Worm (Caenorhabditis elegans) whole organism, L1 larva: ENCODE results near the gene mltn-6.

Source experiments
- Y116A8C.19 ChIP-seq: sonication (generic microtip); optimal IDR thresholded peaks from 2 replicates; lab custom pipeline; 2016; ENCODE audit warnings: missing compliant biosample characterization, missing genetic modification characterization, borderline replicate concordance
- aly-2 ChIP-seq: fragments of 150-350 bp; optimal IDR thresholded peaks from 2 replicates; lab custom pipeline; 2014; ENCODE audit warnings: missing biosample characterization, missing genetic modification characterization
- ceh-63 ChIP-seq: fragments of 200-800 bp; sonication (Bioruptor generic); optimal IDR thresholded peaks from 2 replicates; lab custom pipeline; 2018; ENCODE audit warnings: mild to moderate bottlenecking, missing genetic modification characterization, missing compliant biosample characterization
- ceh-8 ChIP-seq: fragments of 200-800 bp; sonication (Bioruptor generic); optimal IDR thresholded peaks from 2 replicates; lab custom pipeline; 2018; ENCODE audit warnings: mild to moderate bottlenecking, missing genetic modification characterization, moderate library complexity, missing compliant biosample characterization
- ceh-90 ChIP-seq: sonication (generic microtip); optimal IDR thresholded peaks from 2 replicates; lab custom pipeline; 2016; ENCODE audit warnings: missing genetic modification characterization, missing compliant biosample characterization
- dpl-1 ChIP-seq, 3 experiments: fragments of 150-350 bp in 2 of 3; sonication (generic microtip) in 1 of 3; optimal IDR thresholded peaks; 2 replicates each; lab custom pipeline; 2014 to 2017; ENCODE audit warnings: missing biosample characterization in 3 of 3, missing genetic modification characterization in 3 of 3, missing genetic modification reagents in 3 of 3
- efl-1 ChIP-seq, 4 experiments: fragments of 150-350 bp; optimal IDR thresholded peaks in 3 of 4; peaks in 1 of 4; 1 replicate in 1 of 4; 2 replicates in 3 of 4; lab custom pipeline; 2014; ENCODE audit warnings: missing biosample characterization in 2 of 4, missing genetic modification characterization in 2 of 4, missing genetic modification reagents in 2 of 4
- egl-27 ChIP-seq, 2 experiments: fragments of 150-350 bp in 1 of 2; sonication (generic microtip); optimal IDR thresholded peaks; 3 replicates each; lab custom pipeline; 2017 to 2018; ENCODE audit warnings: missing biosample characterization in 2 of 2, missing genetic modification characterization in 2 of 2, missing genetic modification reagents in 2 of 2
- elt-3 ChIP-seq, 6 experiments: fragments of 150-350 bp in 1 of 6; sonication (generic microtip); optimal IDR thresholded peaks; 2 replicates each; lab custom pipeline; 2017 to 2018; ENCODE audit warnings: missing biosample characterization in 6 of 6, missing genetic modification characterization in 6 of 6, inconsistent platforms in 1 of 6
- ets-5 ChIP-seq: fragments of 200-800 bp; sonication (Bioruptor generic); IDR thresholded peaks from 2 replicates; pipeline ENCODE4 v1.3.6; 2022; ENCODE audit warnings: missing genetic modification characterization, missing compliant biosample characterization
- hlh-17 ChIP-seq: fragments of 200-800 bp; sonication (Bioruptor generic); optimal IDR thresholded peaks from 2 replicates; lab custom pipeline; 2018; ENCODE audit warnings: missing genetic modification characterization, mild to moderate bottlenecking, missing compliant biosample characterization, moderate library complexity, borderline replicate concordance
- hlh-4 ChIP-seq: sonication (generic microtip); optimal IDR thresholded peaks from 2 replicates; lab custom pipeline; 2016; ENCODE audit warnings: mild to moderate bottlenecking, missing genetic modification characterization, missing compliant biosample characterization
- hpl-2 ChIP-seq: fragments of 150-350 bp; optimal IDR thresholded peaks from 2 replicates; lab custom pipeline; 2014; ENCODE audit warnings: missing biosample characterization, missing genetic modification reagents, missing genetic modification characterization
- lin-13 ChIP-seq: fragments of 150-350 bp; optimal IDR thresholded peaks from 2 replicates; lab custom pipeline; 2014; ENCODE audit warnings: missing biosample characterization, missing genetic modification reagents, missing genetic modification characterization
- lin-14 ChIP-seq: fragments of 200-800 bp; sonication (Bioruptor generic); optimal IDR thresholded peaks from 2 replicates; lab custom pipeline; 2018; ENCODE audit warnings: mild to moderate bottlenecking, missing genetic modification characterization, moderate library complexity, missing compliant biosample characterization
- lin-35 ChIP-seq, 2 experiments: fragments of 150-350 bp; optimal IDR thresholded peaks; 2 replicates each; lab custom pipeline; 2014; ENCODE audit warnings: missing biosample characterization in 2 of 2, missing genetic modification characterization in 2 of 2, missing genetic modification reagents in 2 of 2
- lsy-2 ChIP-seq, 2 experiments: fragments of 150-350 bp; optimal IDR thresholded peaks; 2 replicates each; lab custom pipeline; 2014; ENCODE audit warnings: missing biosample characterization in 2 of 2, missing genetic modification characterization in 2 of 2
- nhr-19 ChIP-seq: fragments of 200-800 bp; sonication (Bioruptor generic); conservative IDR thresholded peaks from 2 replicates; pipeline ENCODE4 v1.3.6; 2022; ENCODE audit warnings: missing genetic modification characterization, missing compliant biosample characterization
- nhr-20 ChIP-seq: sonication (generic microtip); optimal IDR thresholded peaks from 2 replicates; lab custom pipeline; 2016; ENCODE audit warnings: mild to moderate bottlenecking, missing genetic modification characterization, missing compliant biosample characterization
- nhr-71 ChIP-seq: sonication (generic microtip); optimal IDR thresholded peaks from 2 replicates; lab custom pipeline; 2016; ENCODE audit warnings: mild to moderate bottlenecking, missing genetic modification characterization, moderate library complexity, missing compliant biosample characterization
- nhr-77 ChIP-seq: fragments of 150-350 bp; optimal IDR thresholded peaks from 2 replicates; lab custom pipeline; 2014; ENCODE audit warnings: missing biosample characterization, missing genetic modification characterization
- nhr-85 ChIP-seq: sonication (generic microtip); peaks from one replicate; lab custom pipeline; 2016; ENCODE audit warnings: missing genetic modification characterization, inconsistent platforms, missing compliant biosample characterization
- nhr-90 ChIP-seq: sonication (generic microtip); optimal IDR thresholded peaks from 2 replicates; lab custom pipeline; 2016; ENCODE audit warnings: mild to moderate bottlenecking, missing genetic modification characterization, missing compliant biosample characterization; ENCODE audit not compliant: poor library complexity
- pqm-1 ChIP-seq: sonication (generic microtip); optimal IDR thresholded peaks from 3 replicates; lab custom pipeline; 2017; ENCODE audit warnings: missing biosample characterization, missing genetic modification characterization
- rnt-1 ChIP-seq: sonication (generic microtip); optimal IDR thresholded peaks from 2 replicates; lab custom pipeline; 2016; ENCODE audit warnings: mild to moderate bottlenecking, missing genetic modification characterization, moderate library complexity, missing compliant biosample characterization
- snu-23 ChIP-seq: sonication (generic microtip); optimal IDR thresholded peaks from 2 replicates; lab custom pipeline; 2016; ENCODE audit warnings: missing genetic modification characterization, missing compliant biosample characterization
- sup-37 ChIP-seq: fragments of 200-800 bp; sonication (Bioruptor generic); optimal IDR thresholded peaks from 2 replicates; lab custom pipeline; 2018; ENCODE audit warnings: mild to moderate bottlenecking, missing genetic modification characterization, missing compliant biosample characterization
- unc-30 ChIP-seq: sonication (generic microtip); optimal IDR thresholded peaks from 2 replicates; lab custom pipeline; 2017; ENCODE audit warnings: missing biosample characterization, missing genetic modification characterization
- unc-62 ChIP-seq: fragments of 150-350 bp; optimal IDR thresholded peaks from 2 replicates; lab custom pipeline; 2014; ENCODE audit warnings: missing biosample characterization, missing genetic modification reagents, missing genetic modification characterization
- vab-15 ChIP-seq: sonication (generic microtip); optimal IDR thresholded peaks from 2 replicates; lab custom pipeline; 2017; ENCODE audit warnings: missing genotype, mild to moderate bottlenecking, missing genetic modification characterization, missing compliant biosample characterization
- xbp-1 ChIP-seq: sonication (generic microtip); optimal IDR thresholded peaks from 2 replicates; lab custom pipeline; 2016; ENCODE audit warnings: missing genetic modification characterization, missing compliant biosample characterization
- zip-4 ChIP-seq: fragments of 200-800 bp; sonication (Bioruptor generic); optimal IDR thresholded peaks from 2 replicates; lab custom pipeline; 2018; ENCODE audit warnings: mild to moderate bottlenecking, missing genetic modification characterization, moderate library complexity, missing compliant biosample characterization

Gene mltn-6

ce11 chrV:342346-342745, 22.4 kb upstream of the mltn-6 start:
- TF ChIP-seq egl-27 (tag; optimal IDR thresholded peaks at IDR 0.05; lab: Kevin White, UChicago) (no peak), ceh-8 (no peak), hlh-4 (tag; lab: Kevin White, UChicago) (peak; percentile 78), hlh-17 (no peak), nhr-20 (tag; lab: Kevin White, UChicago) (no peak)

ce11 chrV:343128-343527, 21.6 kb upstream of the mltn-6 start, which contains the start of gene wago-10:
Gene wago-10, plus strand, starts transcription at chrV:343428.
- no peak for TF ChIP-seq zip-4 (GFP tag; lab: Kevin White, UChicago)
- no peak for TF ChIP-seq ceh-63 (GFP tag; lab: Kevin White, UChicago)
- TF ChIP-seq nhr-90 (tag; lab: Kevin White, UChicago): no peak
- TF ChIP-seq lin-35 (GFP tag; optimal IDR thresholded peaks at IDR 0.05; lab: Kevin White, UChicago): no peak
- no peak for TF ChIP-seq pqm-1 (tag; lab: Kevin White, UChicago)
- no peak for TF ChIP-seq ets-5
- no peak for TF ChIP-seq vab-15 (tag; lab: Kevin White, UChicago)
- TF ChIP-seq unc-30: no peak

- TF ChIP-seq nhr-85 (tag; lab: Kevin White, UChicago) (peak; percentile 6), hlh-4 (tag; lab: Kevin White, UChicago) (no peak)
Measured at ce11 chrV:343546-343945, 21.2 kb upstream of the mltn-6 start.

- no peak for TF ChIP-seq snu-23 (GFP tag; lab: Kevin White, UChicago)
- no peak for TF ChIP-seq elt-3 (tag; optimal IDR thresholded peaks at IDR 0.05; lab: Kevin White, UChicago)
- no peak for TF ChIP-seq sup-37 (GFP tag; lab: Kevin White, UChicago)
- no peak for TF ChIP-seq efl-1 (optimal IDR thresholded peaks at IDR 0.05; lab: Kevin White, UChicago)
- TF ChIP-seq efl-1 (GFP tag; optimal IDR thresholded peaks at IDR 0.05 in 1 of 2; lab: Kevin White, UChicago): no peak
- no peak for TF ChIP-seq hpl-2 (GFP tag; lab: Kevin White, UChicago)
- no peak for TF ChIP-seq egl-27 (tag; optimal IDR thresholded peaks at IDR 0.05; lab: Kevin White, UChicago)
- no peak for TF ChIP-seq nhr-19
- TF ChIP-seq dpl-1 (GFP tag; optimal IDR thresholded peaks at IDR 0.05; lab: Kevin White, UChicago): no peak
- TF ChIP-seq nhr-71: no peak
- TF ChIP-seq xbp-1 (tag; lab: Kevin White, UChicago): no peak
- no peak for TF ChIP-seq unc-62 (GFP tag; lab: Kevin White, UChicago)
- no peak for TF ChIP-seq ceh-90
- no peak for TF ChIP-seq aly-2
- TF ChIP-seq lsy-2 (tag; optimal IDR thresholded peaks at IDR 0.05; lab: Kevin White, UChicago): no peak
- TF ChIP-seq lin-13 (GFP tag; lab: Kevin White, UChicago): no peak
- TF ChIP-seq nhr-77 (tag; lab: Kevin White, UChicago): no peak
Measured at ce11 chrV:346005-346404, 18.7 kb upstream of the mltn-6 start.

- TF ChIP-seq lin-35 (GFP tag; optimal IDR thresholded peaks at IDR 0.05; lab: Kevin White, UChicago): peak in 1 of 2 experiments; percentile 24
- peak; percentile 91 for TF ChIP-seq lin-14 (GFP tag; lab: Kevin White, UChicago)
- no peak for TF ChIP-seq ets-5
- TF ChIP-seq efl-1 (optimal IDR thresholded peaks at IDR 0.05; lab: Kevin White, UChicago): no peak
- peak in 1 of 2 experiments; percentile 73 for TF ChIP-seq efl-1 (GFP tag; optimal IDR thresholded peaks at IDR 0.05 in 1 of 2; lab: Kevin White, UChicago)
- TF ChIP-seq rnt-1 (tag; lab: Kevin White, UChicago): peak; percentile 18
- peak; percentile 75 for TF ChIP-seq nhr-85 (tag; lab: Kevin White, UChicago)
- peak; percentile 20 for TF ChIP-seq nhr-19
- no peak for TF ChIP-seq Y116A8C.19 (tag; lab: Kevin White, UChicago)
- TF ChIP-seq, all 84 proteins: peak for 6
Measured at ce11 chrV:347561-348345, 17.0 kb upstream of the mltn-6 start.
